Fruit fly (Drosophila melanogaster): ENCODE data around the gene AOX1.

dm6 chr3R:15554733-15555132 lies 17.6 kb upstream of the AOX1 start:
- TF ChIP-seq EcR (GFP tag; optimal IDR thresholded peaks at IDR 0.05), result no peak
- TF ChIP-seq Snoo (tag; optimal IDR thresholded peaks at IDR 0.05), result peak; percentile 4
